Fruit fly (Drosophila melanogaster) whole organism, prepupa: ENCODE results near the gene CG13243.

Experiments used
- CG11294 ChIP-seq: fragments of 200-800 bp; sonication (Bioruptor generic); IDR thresholded peaks from 2 replicates; pipeline ENCODE4 v1.3.6; 2022; ENCODE audit warnings: missing biosample characterization, missing genetic modification characterization
- CG15336 ChIP-seq: fragments of 200-800 bp; sonication (Bioruptor generic); IDR thresholded peaks from 2 replicates; pipeline ENCODE4 v1.3.6; 2022; ENCODE audit warnings: missing biosample characterization, missing genetic modification characterization
- CG32006 ChIP-seq: fragments of 200-800 bp; sonication (Bioruptor generic); optimal IDR thresholded peaks from 3 replicates; lab custom pipeline; 2017; ENCODE audit warnings: missing biosample characterization, mild to moderate bottlenecking, missing genetic modification characterization
- CG6854 ChIP-seq: fragments of 200-800 bp; sonication (Bioruptor generic); optimal IDR thresholded peaks from 2 replicates; lab custom pipeline; 2017; ENCODE audit warnings: missing biosample characterization, mild to moderate bottlenecking, missing genetic modification characterization
- CG9139 ChIP-seq: fragments of 200-800 bp; sonication (Bioruptor generic); optimal IDR thresholded peaks from 3 replicates; lab custom pipeline; 2017; ENCODE audit warnings: missing biosample characterization, mild to moderate bottlenecking, missing genetic modification characterization
- Hr39 ChIP-seq: fragments of 200-800 bp; sonication (Bioruptor generic); optimal IDR thresholded peaks from 2 replicates; lab custom pipeline; 2016; ENCODE audit warnings: missing biosample characterization, missing genetic modification characterization
- Sox102F ChIP-seq: fragments of 200-800 bp; sonication (Bioruptor generic); optimal IDR thresholded peaks from 2 replicates; lab custom pipeline; 2016; ENCODE audit warnings: missing biosample characterization, mild to moderate bottlenecking, missing genetic modification characterization
- eg ChIP-seq: fragments of 200-800 bp; sonication (Bioruptor generic); IDR thresholded peaks from 3 replicates; pipeline ENCODE4 v1.3.6; 2022; ENCODE audit warnings: missing biosample characterization, missing genetic modification characterization
- fd85E ChIP-seq: fragments of 200-800 bp; sonication (Bioruptor generic); optimal IDR thresholded peaks from 3 replicates; lab custom pipeline; 2016; ENCODE audit warnings: missing biosample characterization, missing genetic modification characterization
- salr ChIP-seq, 2 experiments: fragments of 200-800 bp; sonication (Bioruptor generic); optimal IDR thresholded peaks; 3 replicates each; lab custom pipeline; 2016 to 2018; ENCODE audit warnings: missing biosample characterization in 2 of 2, missing genetic modification characterization in 2 of 2, mild to moderate bottlenecking in 1 of 2

DNA sequence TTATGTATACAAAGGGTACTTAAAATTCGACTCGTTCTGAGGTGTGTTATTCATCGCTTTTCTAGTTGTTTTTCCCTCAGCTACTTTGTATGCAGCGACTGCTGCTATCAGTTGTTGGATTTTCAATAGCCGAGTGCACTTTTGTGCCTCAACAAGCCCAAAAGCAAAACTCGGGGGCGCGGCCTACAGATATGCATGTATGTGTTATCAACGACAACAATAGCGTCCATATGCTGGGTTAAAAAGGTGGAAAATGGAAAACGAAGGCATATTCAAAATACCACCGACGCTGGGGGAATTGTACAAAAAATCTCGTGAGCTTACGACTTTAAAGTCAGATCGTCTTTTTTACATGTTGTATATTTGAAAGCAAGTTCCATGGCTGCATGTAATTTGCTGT lies 5.8 kb upstream of the CG13243 start:
- TF ChIP-seq CG15336 = no peak
- TF ChIP-seq CG6854 = no peak
- TF ChIP-seq Sox102F (GFP tag; lab: Kevin White, UChicago) = no peak
- no peak for TF ChIP-seq CG32006
- no peak for TF ChIP-seq eg (GFP tag; lab: Robert Waterston, UW)
- no peak for TF ChIP-seq salr (GFP tag; optimal IDR thresholded peaks at IDR 0.05; lab: Kevin White, UChicago)
- no peak for TF ChIP-seq fd85E
- no peak for TF ChIP-seq Hr39 (GFP tag; lab: Kevin White, UChicago)
- TF ChIP-seq CG9139 (GFP tag; lab: Kevin White, UChicago) = no peak
- no peak for TF ChIP-seq CG11294 (GFP tag; lab: Robert Waterston, UW)
